Fruit fly (Drosophila melanogaster): ENCODE results near the gene Archease.

DNA sequence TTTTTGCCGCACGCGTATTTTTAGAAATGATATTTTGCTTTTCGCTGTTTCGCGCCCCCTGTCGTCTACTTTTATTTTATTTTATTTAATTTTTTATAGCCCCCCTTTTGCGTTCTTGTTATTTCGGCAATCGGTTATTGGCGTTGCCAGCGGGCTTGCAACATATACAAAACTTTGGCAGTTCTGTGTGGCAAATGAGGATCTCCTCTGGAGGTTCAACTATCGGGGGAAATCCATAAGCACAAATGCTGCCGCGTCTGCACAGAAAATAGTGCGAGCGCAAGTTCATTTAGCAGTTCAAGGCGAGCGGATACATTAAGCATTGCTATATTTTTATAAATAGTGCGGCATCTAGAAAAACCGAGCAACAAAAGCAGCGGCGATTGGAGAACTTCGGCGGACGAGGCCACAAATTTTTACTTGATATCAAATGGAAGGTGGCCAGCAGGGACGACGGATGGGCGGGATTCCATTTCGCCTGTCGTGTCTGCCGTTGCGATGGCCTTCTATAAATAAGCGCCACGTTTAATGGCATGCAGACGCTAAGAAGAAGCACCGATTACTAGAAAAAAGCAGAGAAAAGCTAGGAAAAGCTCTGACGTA lies 38.3 kb downstream of the Archease start:
- TF ChIP-seq Hr38 (GFP tag; optimal IDR thresholded peaks at IDR 0.05): no peak
- no peak for TF ChIP-seq lz (GFP tag; optimal IDR thresholded peaks at IDR 0.05)
- TF ChIP-seq Gug (GFP tag; IDR thresholded peaks at IDR 0.05): no peak
- no peak for TF ChIP-seq Hr4 (GFP tag; optimal IDR thresholded peaks at IDR 0.05)
- TF ChIP-seq Eip75B (GFP tag; optimal IDR thresholded peaks at IDR 0.05): no peak
